Worm (Caenorhabditis elegans) whole organism, mixed stage, embryonic: Measurements from ENCODE around the gene nhr-28.
A peak's percentile ranks its signal among the peaks of the same experiment; 100 is the strongest.

Source experiments
- bed-3 ChIP-seq: fragments of 200-800 bp; sonication (Bioruptor generic); optimal IDR thresholded peaks from 3 replicates; lab custom pipeline; 2018; ENCODE audit warnings: mild to moderate bottlenecking, missing genetic modification characterization, moderate library complexity, missing compliant biosample characterization
- blmp-1 ChIP-seq: fragments of 150-350 bp; optimal IDR thresholded peaks from 2 replicates; lab custom pipeline; 2014; ENCODE audit warnings: missing biosample characterization, missing genetic modification characterization
- ceh-39 ChIP-seq: fragments of 150-350 bp; optimal IDR thresholded peaks from 2 replicates; lab custom pipeline; 2014; ENCODE audit warnings: missing biosample characterization, missing genetic modification characterization
- ceh-43 ChIP-seq: fragments of 200-800 bp; sonication (Bioruptor generic); optimal IDR thresholded peaks from 2 replicates; lab custom pipeline; 2018; ENCODE audit warnings: mild to moderate bottlenecking, missing genetic modification characterization, moderate library complexity, missing compliant biosample characterization
- ceh-83 ChIP-seq: fragments of 200-800 bp; sonication (Bioruptor generic); optimal IDR thresholded peaks from 2 replicates; lab custom pipeline; 2018; ENCODE audit warnings: mild to moderate bottlenecking, missing genetic modification characterization, missing compliant biosample characterization
- ces-1 ChIP-seq: fragments of 150-350 bp; optimal IDR thresholded peaks from 2 replicates; lab custom pipeline; 2014; ENCODE audit warnings: missing biosample characterization, missing genetic modification reagents, missing genetic modification characterization
- cnd-1 ChIP-seq: fragments of 200-800 bp; sonication (Bioruptor generic); optimal IDR thresholded peaks from 2 replicates; lab custom pipeline; 2018; ENCODE audit warnings: mild to moderate bottlenecking, missing genetic modification characterization, missing compliant biosample characterization
- drap-1 ChIP-seq: fragments of 200-800 bp; sonication (Bioruptor generic); optimal IDR thresholded peaks from 3 replicates; lab custom pipeline; 2018; ENCODE audit warnings: mild to moderate bottlenecking, missing genetic modification characterization, missing compliant biosample characterization
- elt-1 ChIP-seq: sonication (generic microtip); optimal IDR thresholded peaks from 2 replicates; lab custom pipeline; 2017; ENCODE audit warnings: missing genetic modification characterization, mild to moderate bottlenecking, missing compliant biosample characterization, antibody characterized with exemption, moderate library complexity, borderline replicate concordance; ENCODE audit not compliant: insufficient read depth
- elt-3 ChIP-seq: fragments of 150-350 bp; optimal IDR thresholded peaks from 2 replicates; lab custom pipeline; 2014; ENCODE audit warnings: missing biosample characterization, missing genetic modification characterization
- flh-1 ChIP-seq: fragments of 200-800 bp; sonication (Bioruptor generic); optimal IDR thresholded peaks from 2 replicates; lab custom pipeline; 2018; ENCODE audit warnings: mild to moderate bottlenecking, missing genetic modification characterization, moderate library complexity, missing compliant biosample characterization
- ham-2 ChIP-seq: fragments of 200-800 bp; sonication (Bioruptor generic); optimal IDR thresholded peaks from 2 replicates; lab custom pipeline; 2018; ENCODE audit warnings: mild to moderate bottlenecking, missing genetic modification characterization, missing compliant biosample characterization
- hlh-1 ChIP-seq: fragments of 150-350 bp; optimal IDR thresholded peaks from 2 replicates; lab custom pipeline; 2014; ENCODE audit warnings: missing biosample characterization, missing genetic modification reagents, missing genetic modification characterization
- lin-32 ChIP-seq: fragments of 200-800 bp; sonication (Bioruptor generic); optimal IDR thresholded peaks from 2 replicates; lab custom pipeline; 2018; ENCODE audit warnings: mild to moderate bottlenecking, missing genetic modification characterization, missing compliant biosample characterization
- mab-5 ChIP-seq: fragments of 150-350 bp; optimal IDR thresholded peaks from 2 replicates; lab custom pipeline; 2014; ENCODE audit warnings: missing biosample characterization, missing genetic modification characterization
- mep-1 ChIP-seq: fragments of 150-350 bp; optimal IDR thresholded peaks from 2 replicates; lab custom pipeline; 2017; ENCODE audit warnings: missing biosample characterization, missing genetic modification reagents, missing genetic modification characterization, inconsistent platforms
- nhr-12 ChIP-seq: fragments of 150-350 bp; optimal IDR thresholded peaks from 2 replicates; lab custom pipeline; 2014; ENCODE audit warnings: missing biosample characterization, missing genetic modification characterization
- nhr-237 ChIP-seq: fragments of 150-350 bp; optimal IDR thresholded peaks from 2 replicates; lab custom pipeline; 2014; ENCODE audit warnings: missing biosample characterization, missing genetic modification characterization
- nhr-28 ChIP-seq: fragments of 150-350 bp; optimal IDR thresholded peaks from 2 replicates; lab custom pipeline; 2014; ENCODE audit warnings: missing biosample characterization, missing genetic modification characterization
- nhr-76 ChIP-seq: sonication (generic microtip); optimal IDR thresholded peaks from 2 replicates; lab custom pipeline; 2017; ENCODE audit warnings: missing biosample characterization, missing genetic modification characterization
- sem-2 ChIP-seq: fragments of 200-800 bp; sonication (Bioruptor generic); optimal IDR thresholded peaks from 2 replicates; lab custom pipeline; 2018; ENCODE audit warnings: mild to moderate bottlenecking, missing genetic modification characterization, missing compliant biosample characterization
- snpc-4 ChIP-seq: fragments of 150-350 bp; optimal IDR thresholded peaks from 2 replicates; lab custom pipeline; 2014; ENCODE audit warnings: missing biosample characterization, missing genetic modification characterization
- sptf-1 ChIP-seq: sonication (generic microtip); optimal IDR thresholded peaks from 2 replicates; lab custom pipeline; 2017; ENCODE audit warnings: mild to moderate bottlenecking, missing genetic modification characterization, moderate library complexity, missing compliant biosample characterization
- tbx-8 ChIP-seq: fragments of 200-800 bp; sonication (Bioruptor generic); optimal IDR thresholded peaks from 2 replicates; lab custom pipeline; 2018; ENCODE audit warnings: mild to moderate bottlenecking, missing genetic modification characterization, moderate library complexity, missing compliant biosample characterization
- unc-120 ChIP-seq: sonication (generic microtip); optimal IDR thresholded peaks from 2 replicates; lab custom pipeline; 2017; ENCODE audit warnings: missing genetic modification characterization, missing compliant biosample characterization; ENCODE audit not compliant: poor library complexity, severe bottlenecking
- zip-8 ChIP-seq: fragments of 150-350 bp; optimal IDR thresholded peaks from 2 replicates; lab custom pipeline; 2014; ENCODE audit warnings: missing biosample characterization, missing genetic modification characterization
- ztf-11 ChIP-seq: fragments of 150-350 bp; optimal IDR thresholded peaks from 2 replicates; lab custom pipeline; 2014; ENCODE audit warnings: missing biosample characterization, missing genetic modification characterization

Gene nhr-28

DNA sequence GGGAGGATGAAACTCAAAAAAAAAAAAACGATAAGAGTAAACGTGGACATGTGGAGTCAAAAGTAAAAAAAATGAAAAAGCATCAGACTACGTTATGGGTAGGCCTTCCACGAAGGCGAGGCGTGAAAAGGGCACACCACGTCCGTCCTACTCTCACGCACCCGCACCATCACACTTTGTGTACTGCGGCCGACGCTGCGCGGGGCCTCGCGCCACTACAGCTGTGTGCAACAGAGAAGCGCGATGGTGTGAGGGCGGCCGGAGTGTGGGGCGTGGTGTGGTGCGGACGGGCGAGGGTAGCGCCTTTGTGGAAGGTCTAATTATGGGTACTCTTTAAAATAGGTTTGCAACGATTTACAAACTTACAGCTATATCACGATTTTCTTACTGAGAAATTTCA is 36.5 kb upstream of the nhr-28 start:
- TF ChIP-seq ces-1 (GFP tag; lab: Kevin White, UChicago) (no peak), nhr-28 (tag; lab: Kevin White, UChicago) (no peak), nhr-12 (tag; lab: Kevin White, UChicago) (no peak), lin-32 (no peak), drap-1 (GFP tag; lab: Kevin White, UChicago) (no peak), sptf-1 (tag; lab: Kevin White, UChicago) (no peak), snpc-4 (tag; lab: Kevin White, UChicago) (no peak), tbx-8 (GFP tag; lab: Kevin White, UChicago) (no peak)

DNA sequence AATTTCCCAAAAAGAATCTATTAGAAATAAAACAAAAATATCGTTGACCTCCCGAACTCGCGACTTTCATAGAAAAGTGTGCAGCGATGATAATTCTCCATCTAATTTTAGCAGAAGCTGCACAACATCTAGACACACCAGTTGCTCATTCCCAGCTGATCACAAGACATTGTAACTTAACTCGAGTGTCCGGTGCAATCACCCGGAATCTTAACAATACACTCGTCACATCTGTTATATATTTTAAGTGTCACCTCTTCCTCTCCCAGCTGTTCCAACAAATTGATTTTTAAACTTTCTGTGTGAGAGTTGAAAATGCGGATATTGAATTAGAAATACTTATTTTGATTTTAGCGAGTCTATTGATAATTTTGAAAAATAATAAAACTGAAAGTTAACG is 33.4 kb upstream of the nhr-28 start:
- no peak for TF ChIP-seq blmp-1 (tag; lab: Kevin White, UChicago)
- no peak for TF ChIP-seq elt-1 (tag; lab: Kevin White, UChicago)
- no peak for TF ChIP-seq ceh-43 (GFP tag; lab: Kevin White, UChicago)
- TF ChIP-seq snpc-4 (tag; lab: Kevin White, UChicago) = no peak
- no peak for TF ChIP-seq lin-32
- peak; percentile 85 for TF ChIP-seq hlh-1
- no peak for TF ChIP-seq nhr-237
- TF ChIP-seq, all 35 proteins: peak for 1

DNA sequence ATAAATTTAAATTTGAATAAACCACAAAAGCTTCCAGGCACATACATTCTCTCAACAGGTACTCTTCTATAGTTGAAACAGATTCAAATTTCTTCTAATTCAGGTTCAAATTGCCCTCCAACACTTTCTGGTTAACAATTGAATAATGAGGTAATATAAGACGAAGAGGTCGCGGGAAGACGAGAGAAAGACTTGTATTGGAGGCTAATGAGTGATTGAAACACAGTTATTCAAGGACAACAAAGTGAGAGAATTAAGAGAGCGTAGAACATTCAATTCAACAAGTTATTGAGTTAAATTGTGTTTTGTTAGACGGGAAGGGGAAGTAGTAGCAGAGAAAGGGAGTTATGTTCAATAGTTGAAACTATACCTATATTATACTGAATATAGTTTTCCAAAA is 32.9 kb upstream of the nhr-28 start:
- TF ChIP-seq unc-120 (tag; lab: Kevin White, UChicago) (no peak), ceh-39 (tag; lab: Kevin White, UChicago) (no peak), ceh-83 (GFP tag; lab: Kevin White, UChicago) (no peak), ces-1 (GFP tag; lab: Kevin White, UChicago) (peak; percentile 45), sem-2 (GFP tag; lab: Kevin White, UChicago) (no peak), elt-3 (no peak), snpc-4 (tag; lab: Kevin White, UChicago) (no peak)

DNA sequence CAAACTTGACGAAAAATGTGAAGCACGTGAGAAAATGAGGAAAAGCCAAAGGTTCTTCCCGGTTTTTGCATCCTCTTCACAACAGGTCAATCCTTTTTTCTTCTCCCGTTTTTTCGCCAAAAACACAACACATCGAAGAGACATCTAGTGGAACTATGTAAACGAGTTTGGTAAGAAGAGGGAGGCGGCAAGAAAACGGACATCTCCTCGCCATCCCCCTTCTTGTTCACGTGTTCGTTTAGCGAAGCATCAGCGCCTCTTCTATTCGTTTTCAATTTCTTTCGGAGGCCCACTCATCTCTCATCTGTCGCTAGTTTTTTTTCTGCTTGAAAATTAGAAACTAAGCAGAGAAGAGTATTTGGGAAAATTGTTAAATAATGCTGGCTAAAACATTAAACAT is 30.6 kb upstream of the nhr-28 start:
- TF ChIP-seq flh-1 (GFP tag; lab: Kevin White, UChicago) (no peak), mep-1 (tag; lab: Kevin White, UChicago) (no peak), ham-2 (GFP tag; lab: Kevin White, UChicago) (no peak), lin-32 (no peak)

DNA sequence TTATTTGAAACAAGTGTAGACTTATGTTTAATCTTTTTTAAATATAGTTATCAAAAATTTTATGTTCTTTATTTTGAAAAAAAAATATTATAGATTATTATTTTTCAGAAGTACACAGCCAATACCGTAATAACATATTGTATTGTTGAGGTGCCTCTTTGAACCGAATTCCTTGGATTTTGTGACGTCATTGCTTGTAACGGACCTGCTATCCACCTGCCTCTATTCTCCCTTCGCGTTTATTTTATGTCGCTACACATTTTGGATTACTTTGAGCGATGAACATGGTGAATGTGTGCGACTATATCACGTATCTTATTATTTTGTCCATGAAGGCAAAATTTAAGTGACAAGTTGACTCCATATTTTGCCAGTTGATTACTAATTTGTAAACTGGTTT is 27.5 kb upstream of the nhr-28 start:
- TF ChIP-seq sem-2 (GFP tag; lab: Kevin White, UChicago) (no peak), zip-8 (tag; lab: Kevin White, UChicago) (peak; percentile 8)

DNA sequence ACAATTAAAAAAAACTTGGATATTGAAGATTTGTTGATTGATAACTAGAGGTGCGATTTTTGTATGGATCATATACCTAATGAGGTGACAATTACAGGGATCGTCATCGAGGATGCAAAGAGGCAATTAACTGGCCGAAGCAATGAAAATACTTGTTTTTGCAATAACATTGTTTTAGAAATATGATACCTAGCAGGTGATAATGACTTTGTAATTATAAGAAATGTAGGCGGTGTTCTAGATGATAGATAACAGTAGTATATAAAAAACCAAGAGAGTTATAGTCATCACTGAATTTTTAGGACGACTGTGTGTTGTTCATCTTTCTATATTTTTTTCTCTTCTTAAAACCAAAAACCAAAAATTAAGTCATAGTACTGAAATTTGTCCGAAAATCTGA is 26.4 kb upstream of the nhr-28 start, which contains the start of gene C11G6.2:
Gene C11G6.2 (plus strand): TSS at position 301 of the 400 bp plus-strand sequence.
- TF ChIP-seq blmp-1 (tag; lab: Kevin White, UChicago) (no peak), ceh-39 (tag; lab: Kevin White, UChicago) (no peak), sptf-1 (tag; lab: Kevin White, UChicago) (no peak), ces-1 (GFP tag; lab: Kevin White, UChicago) (no peak), nhr-28 (tag; lab: Kevin White, UChicago) (no peak), tbx-8 (GFP tag; lab: Kevin White, UChicago) (no peak), cnd-1 (tag; lab: Kevin White, UChicago) (no peak), zip-8 (tag; lab: Kevin White, UChicago) (no peak), drap-1 (GFP tag; lab: Kevin White, UChicago) (no peak), mep-1 (tag; lab: Kevin White, UChicago) (no peak), ham-2 (GFP tag; lab: Kevin White, UChicago) (no peak), nhr-12 (tag; lab: Kevin White, UChicago) (no peak), nhr-76 (tag; lab: Kevin White, UChicago) (no peak), mab-5 (tag; lab: Kevin White, UChicago) (no peak), ceh-43 (GFP tag; lab: Kevin White, UChicago) (no peak), ztf-11 (no peak), bed-3 (GFP tag; lab: Kevin White, UChicago) (no peak)
